Fruit fly (Drosophila melanogaster): ENCODE data around the gene Hcf.

Gene Hcf

DNA sequence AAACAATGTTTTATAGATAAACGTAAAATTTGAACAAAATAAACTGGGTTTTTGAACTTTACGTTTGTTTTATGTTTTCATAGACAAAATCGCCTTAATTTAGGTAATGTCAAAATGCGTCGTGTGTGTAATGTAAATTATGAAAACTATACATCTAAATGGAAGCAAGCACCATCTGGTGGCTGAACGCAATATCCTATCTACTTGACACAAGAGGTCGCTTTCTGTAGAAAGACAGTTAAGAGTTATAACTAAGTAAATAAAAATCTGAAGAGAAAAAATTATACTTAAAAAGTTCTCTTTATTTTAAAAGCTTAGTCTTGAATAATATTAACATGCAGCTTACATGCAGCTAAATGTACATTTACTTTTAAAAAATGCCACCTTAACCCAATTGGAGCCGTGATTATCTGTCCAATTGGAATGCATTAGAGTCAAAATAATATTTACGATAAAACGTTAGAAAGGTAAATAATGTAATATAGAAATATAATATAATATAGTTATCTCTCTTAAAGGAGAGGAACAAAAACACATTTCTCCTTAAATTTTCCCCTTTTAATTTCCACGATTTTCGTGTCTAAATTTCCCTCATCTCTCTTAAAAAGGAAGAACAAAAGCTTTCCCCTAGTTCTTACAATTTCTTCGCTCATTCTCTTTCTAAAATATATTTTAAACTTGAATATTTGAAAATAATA lies 65.0 kb downstream of the Hcf start:
- TF ChIP-seq ey (GFP tag; optimal IDR thresholded peaks at IDR 0.05) (peak; percentile 61), OdsH (GFP tag; optimal IDR thresholded peaks at IDR 0.05) (peak; percentile 73), br (GFP tag; optimal IDR thresholded peaks at IDR 0.05) (no peak), rgr (GFP tag; optimal IDR thresholded peaks at IDR 0.05) (peak; percentile 80), woc (GFP tag; optimal IDR thresholded peaks at IDR 0.05) (no peak), brk (GFP tag; optimal IDR thresholded peaks at IDR 0.05) (peak; percentile 58), dmrt93B (GFP tag; optimal IDR thresholded peaks at IDR 0.05) (peak; percentile 54), foxo (GFP tag; optimal IDR thresholded peaks at IDR 0.05) (peak in 1 of 2 experiments; percentile 81), Hnf4 (GFP tag; optimal IDR thresholded peaks at IDR 0.05) (peak; percentile 76), Vsx2 (GFP tag; optimal IDR thresholded peaks at IDR 0.05; ENCODE audit: partially characterized antibody) (no peak), usp (GFP tag; optimal IDR thresholded peaks at IDR 0.05) (no peak), CG9705 (GFP tag; optimal IDR thresholded peaks at IDR 0.05) (peak; percentile 54), tai (GFP tag; optimal IDR thresholded peaks at IDR 0.05) (peak; percentile 80), sv (GFP tag; optimal IDR thresholded peaks at IDR 0.05) (peak; percentile 80), HLH106 (tag; optimal IDR thresholded peaks at IDR 0.05) (peak; percentile 70), Jra (GFP tag; optimal IDR thresholded peaks at IDR 0.05) (peak; percentile 55), Sp1 (GFP tag; optimal IDR thresholded peaks at IDR 0.05) (no peak), Hr83 (GFP tag; optimal IDR thresholded peaks at IDR 0.05; ENCODE audit: poor library complexity, severe bottlenecking) (peak; percentile 82), fru (GFP tag; optimal IDR thresholded peaks at IDR 0.05) (peak; percentile 86), Mio (GFP tag; optimal IDR thresholded peaks at IDR 0.05) (peak; percentile 26), dsf (GFP tag; optimal IDR thresholded peaks at IDR 0.05; ENCODE audit: borderline replicate concordance) (peak; percentile 14), jim (GFP tag; optimal IDR thresholded peaks at IDR 0.05) (no peak), N (GFP tag; optimal IDR thresholded peaks at IDR 0.05) (no peak), CG32264 (GFP tag; optimal IDR thresholded peaks at IDR 0.05) (peak; percentile 13), h (GFP tag; optimal IDR thresholded peaks at IDR 0.05) (peak; percentile 72), GATAd (GFP tag; optimal IDR thresholded peaks at IDR 0.05) (peak; percentile 49), CrebA (GFP tag; optimal IDR thresholded peaks at IDR 0.05; ENCODE audit: borderline replicate concordance) (peak; percentile 27), sage (GFP tag; optimal IDR thresholded peaks at IDR 0.05) (peak; percentile 50), psq (GFP tag; optimal IDR thresholded peaks at IDR 0.05) (peak; percentile 60)
